Fruit fly (Drosophila melanogaster) whole organism, adult: ENCODE results near the gene CG17855.

Experiments
- CG12768 ChIP-seq: fragments of 200-800 bp; sonication (Bioruptor generic); optimal IDR thresholded peaks from 2 replicates; lab custom pipeline; 2017; ENCODE audit warnings: missing biosample characterization, missing genetic modification characterization, mild to moderate bottlenecking, moderate library complexity, missing genetic modification reagents
- CG14711 ChIP-seq: fragments of 200-800 bp; sonication (Bioruptor generic); optimal IDR thresholded peaks from 2 replicates; lab custom pipeline; 2018; ENCODE audit warnings: missing biosample characterization, mild to moderate bottlenecking, missing genetic modification characterization, moderate library complexity
- Hr96 ChIP-seq: fragments of 200-800 bp; sonication (Bioruptor generic); optimal IDR thresholded peaks from 2 replicates; lab custom pipeline; 2016; ENCODE audit warnings: missing biosample characterization, missing genetic modification characterization
- pad ChIP-seq: fragments of 200-800 bp; sonication (Bioruptor generic); optimal IDR thresholded peaks from 3 replicates; lab custom pipeline; 2017; ENCODE audit warnings: missing biosample characterization, missing genetic modification characterization, mild to moderate bottlenecking, moderate library complexity, missing genetic modification reagents

DNA sequence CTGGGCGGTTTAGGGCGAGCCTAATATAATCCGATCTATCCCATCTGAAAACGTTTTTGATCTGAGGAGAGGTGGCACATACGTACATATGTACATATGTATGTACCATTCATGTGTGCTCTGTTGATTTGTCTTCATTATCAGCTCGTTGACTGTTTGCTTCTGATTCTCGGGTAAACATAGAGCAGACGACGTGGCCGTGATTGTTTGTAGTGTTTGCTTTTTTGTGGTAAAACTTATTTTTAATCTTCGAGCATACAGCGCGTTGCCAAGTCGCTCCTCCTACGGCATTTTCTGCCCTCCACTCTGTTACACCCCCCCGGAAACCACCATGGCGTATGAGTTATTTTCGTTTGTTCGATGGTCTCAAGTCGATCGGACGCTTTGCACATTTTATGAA is 14.6 kb upstream of the CG17855 start:
- peak; percentile 62 for TF ChIP-seq CG12768 (GFP tag; lab: Kevin White, UChicago)
- TF ChIP-seq Hr96: peak; percentile 14
- TF ChIP-seq CG14711 (tag; lab: Kevin White, UChicago): peak; percentile 18
- TF ChIP-seq pad (GFP tag; lab: Kevin White, UChicago): peak; percentile 38
